Worm (Caenorhabditis elegans) whole organism, L2 larva: Measurements from ENCODE around the gene F40F8.12.

Source experiments
- Y55F3AM.14 ChIP-seq: fragments of 200-800 bp; sonication (Bioruptor generic); optimal IDR thresholded peaks from 2 replicates; lab custom pipeline; 2018; ENCODE audit warnings: mild to moderate bottlenecking, missing genetic modification characterization, missing compliant biosample characterization
- blmp-1 ChIP-seq: sonication (generic microtip); optimal IDR thresholded peaks from 2 replicates; lab custom pipeline; 2017; ENCODE audit warnings: missing genetic modification characterization, mild to moderate bottlenecking, missing compliant biosample characterization, antibody characterized with exemption, moderate library complexity; ENCODE audit not compliant: insufficient read depth
- ceh-82 ChIP-seq: fragments of 150-350 bp; optimal IDR thresholded peaks from 2 replicates; lab custom pipeline; 2014; ENCODE audit warnings: missing biosample characterization, missing genetic modification characterization
- elt-3 ChIP-seq: sonication (generic microtip); optimal IDR thresholded peaks from 2 replicates; lab custom pipeline; 2017; ENCODE audit warnings: missing biosample characterization, missing genetic modification characterization
- fos-1 ChIP-seq: fragments of 150-350 bp; optimal IDR thresholded peaks from 2 replicates; lab custom pipeline; 2014; ENCODE audit warnings: missing biosample characterization, missing genetic modification characterization
- lin-39 ChIP-seq: fragments of 150-350 bp; optimal IDR thresholded peaks from 2 replicates; lab custom pipeline; 2014; ENCODE audit warnings: missing biosample characterization, missing genetic modification reagents, missing genetic modification characterization
- nhr-77 ChIP-seq: fragments of 150-350 bp; optimal IDR thresholded peaks from 2 replicates; lab custom pipeline; 2014; ENCODE audit warnings: missing biosample characterization, missing genetic modification characterization
- snpc-4 ChIP-seq: fragments of 150-350 bp; optimal IDR thresholded peaks from 2 replicates; lab custom pipeline; 2014; ENCODE audit warnings: missing biosample characterization, missing genetic modification characterization
- unc-62 ChIP-seq: fragments of 150-350 bp; optimal IDR thresholded peaks from 2 replicates; lab custom pipeline; 2014; ENCODE audit warnings: missing biosample characterization, missing genetic modification reagents, missing genetic modification characterization

DNA sequence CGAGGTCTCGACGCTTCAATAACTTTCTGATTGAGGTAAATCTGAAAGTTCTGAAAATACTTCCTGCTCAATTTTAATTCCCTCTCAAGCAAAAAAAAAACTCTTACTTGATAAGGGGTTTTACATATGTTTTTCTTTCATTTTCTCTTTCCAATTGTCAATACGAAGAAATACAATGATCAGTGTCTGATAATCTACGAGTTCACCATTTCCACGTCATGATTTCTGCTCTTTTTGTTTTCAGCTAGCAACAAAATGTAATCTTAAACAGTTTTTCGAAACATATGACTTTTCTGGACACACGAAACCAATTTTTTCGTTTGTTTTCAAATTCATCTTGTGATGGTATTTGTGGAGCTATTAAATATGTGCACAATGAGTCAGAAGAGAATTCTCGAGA lies 26.5 kb downstream of the F40F8.12 start:
- no peak for TF ChIP-seq fos-1
- no peak for TF ChIP-seq unc-62 (GFP tag; lab: Kevin White, UChicago)
- TF ChIP-seq snpc-4 (tag; lab: Kevin White, UChicago) = no peak
- no peak for TF ChIP-seq blmp-1 (tag; lab: Kevin White, UChicago)
- no peak for TF ChIP-seq ceh-82 (tag; lab: Kevin White, UChicago)
- no peak for TF ChIP-seq Y55F3AM.14 (GFP tag; lab: Kevin White, UChicago)
- TF ChIP-seq lin-39 (tag; lab: Kevin White, UChicago) = no peak
- TF ChIP-seq elt-3 (tag; lab: Kevin White, UChicago) = no peak
- TF ChIP-seq nhr-77 (tag; lab: Kevin White, UChicago) = no peak
